Fruit fly (Drosophila melanogaster): ENCODE results near the gene betaTub65B.

DNA sequence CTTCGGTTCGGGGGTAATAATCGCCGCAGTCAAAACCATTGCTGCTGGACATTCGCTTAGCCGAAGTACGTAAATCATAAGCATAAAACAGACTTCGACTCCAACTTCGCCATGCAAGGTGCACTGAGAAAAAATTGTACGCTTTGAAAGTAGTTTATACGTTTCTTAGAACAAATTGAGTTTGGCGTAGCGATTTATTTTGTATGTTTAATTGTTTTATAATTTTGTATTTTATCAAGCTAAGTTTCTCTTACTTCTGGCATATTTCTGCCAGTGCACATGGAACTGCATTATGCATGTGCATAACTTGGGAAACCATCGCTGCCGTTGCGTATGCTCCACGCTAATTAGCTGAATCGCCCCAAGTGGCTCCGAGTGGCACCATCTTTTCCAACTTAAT, 47.7 kb upstream of the betaTub65B start:
- TF ChIP-seq CTCF (optimal IDR thresholded peaks at IDR 0.05) (no peak), CG8478 (optimal IDR thresholded peaks at IDR 0.05) (no peak)
